Fruit fly (Drosophila melanogaster) whole organism, embryonic: Measurements from ENCODE around the gene EndoGI.

ENCODE experiments used
- Antp ChIP-seq: fragments of 200-800 bp; sonication (Bioruptor generic); optimal IDR thresholded peaks from 3 replicates; lab custom pipeline; 2016; ENCODE audit warnings: missing biosample characterization, missing genetic modification characterization
- CG10654 ChIP-seq: fragments of 200-800 bp; sonication (Bioruptor generic); optimal IDR thresholded peaks from 2 replicates; lab custom pipeline; 2016; ENCODE audit warnings: missing biosample characterization, missing genetic modification characterization
- CG13287 ChIP-seq: fragments of 200-800 bp; sonication (Bioruptor generic); IDR thresholded peaks from 2 replicates; pipeline ENCODE4 v1.3.6; 2022; ENCODE audit warnings: missing biosample characterization, missing genetic modification characterization; ENCODE audit not compliant: partially characterized antibody
- CG15073 ChIP-seq: fragments of 200-800 bp; sonication (Bioruptor generic); optimal IDR thresholded peaks from 2 replicates; lab custom pipeline; 2016; ENCODE audit warnings: missing biosample characterization, missing genetic modification characterization
- CG17829 ChIP-seq: fragments of 200-800 bp; optimal IDR thresholded peaks from 2 replicates; lab custom pipeline; 2019; ENCODE audit warnings: missing biosample characterization, mild to moderate bottlenecking, missing genetic modification characterization, moderate library complexity
- CG3065 ChIP-seq: fragments of 200-800 bp; sonication (Bioruptor generic); optimal IDR thresholded peaks from 2 replicates; lab custom pipeline; 2016; ENCODE audit warnings: missing biosample characterization, missing genetic modification characterization
- CG3407 ChIP-seq: fragments of 200-800 bp; sonication (Bioruptor generic); optimal IDR thresholded peaks from 2 replicates; lab custom pipeline; 2018; ENCODE audit warnings: missing biosample characterization, mild to moderate bottlenecking, missing genetic modification characterization
- CG5953 ChIP-seq: fragments of 200-800 bp; sonication (Bioruptor generic); IDR thresholded peaks from 2 replicates; pipeline ENCODE4 v1.3.6; 2022; ENCODE audit warnings: missing biosample characterization, missing genetic modification characterization
- CG6854 ChIP-seq: fragments of 200-800 bp; sonication (Bioruptor generic); optimal IDR thresholded peaks from 3 replicates; lab custom pipeline; 2017; ENCODE audit warnings: missing biosample characterization, mild to moderate bottlenecking, missing genetic modification characterization
- CG7357 ChIP-seq: fragments of 200-800 bp; sonication (Bioruptor generic); IDR thresholded peaks from 3 replicates; pipeline ENCODE4 v1.3.6; 2022; ENCODE audit warnings: missing biosample characterization, missing genetic modification characterization
- CG7372 ChIP-seq: fragments of 200-800 bp; sonication (Bioruptor generic); IDR thresholded peaks from 2 replicates; pipeline ENCODE4 v1.3.6; 2022; ENCODE audit warnings: missing biosample characterization, missing genetic modification characterization
- CG7928 ChIP-seq: fragments of 200-800 bp; sonication (Bioruptor generic); optimal IDR thresholded peaks from 2 replicates; lab custom pipeline; 2017; ENCODE audit warnings: missing biosample characterization, mild to moderate bottlenecking, missing genetic modification characterization
- CG7963 ChIP-seq: fragments of 200-800 bp; sonication (Bioruptor generic); IDR thresholded peaks from 3 replicates; pipeline ENCODE4 v1.3.6; 2022; ENCODE audit warnings: missing biosample characterization, missing genetic modification characterization; ENCODE audit not compliant: partially characterized antibody
- Dbx ChIP-seq: fragments of 200-800 bp; sonication (Bioruptor generic); IDR thresholded peaks from 3 replicates; pipeline ENCODE4 v1.3.6; 2022; ENCODE audit warnings: missing biosample characterization, missing genetic modification characterization
- Doc3 ChIP-seq: fragments of 200-800 bp; sonication (Bioruptor generic); IDR thresholded peaks from 3 replicates; pipeline ENCODE4 v1.3.6; 2022; ENCODE audit warnings: missing biosample characterization, missing genetic modification characterization; ENCODE audit not compliant: partially characterized antibody
- Drgx ChIP-seq: fragments of 200-800 bp; sonication (Bioruptor generic); IDR thresholded peaks from 2 replicates; pipeline ENCODE4 v1.3.6; 2022; ENCODE audit warnings: missing biosample characterization, missing genetic modification characterization
- Fer1 ChIP-seq: fragments of 200-800 bp; sonication (Bioruptor generic); optimal IDR thresholded peaks from 2 replicates; lab custom pipeline; 2017; ENCODE audit warnings: missing biosample characterization, mild to moderate bottlenecking, missing genetic modification characterization
- HLH54F ChIP-seq: fragments of 200-800 bp; sonication (Bioruptor generic); optimal IDR thresholded peaks from 3 replicates; lab custom pipeline; 2016; ENCODE audit warnings: missing biosample characterization, missing genetic modification characterization
- Lhr ChIP-seq: fragments of 200-800 bp; sonication (Bioruptor generic); optimal IDR thresholded peaks from 3 replicates; lab custom pipeline; 2017; ENCODE audit warnings: mild to moderate bottlenecking, missing biosample characterization, missing genetic modification reagents, missing genetic modification characterization
- MTF-1 ChIP-seq: fragments of 200-800 bp; sonication (Bioruptor generic); optimal IDR thresholded peaks from 2 replicates; lab custom pipeline; 2018; ENCODE audit warnings: missing biosample characterization, mild to moderate bottlenecking, missing genetic modification characterization, borderline replicate concordance
- Mrtf ChIP-seq: fragments of 200-800 bp; sonication (Bioruptor generic); IDR thresholded peaks from 3 replicates; pipeline ENCODE4 v1.3.6; 2022; ENCODE audit warnings: missing biosample characterization, missing genetic modification characterization
- Oaz ChIP-seq: fragments of 200-800 bp; sonication (Bioruptor generic); IDR thresholded peaks from 2 replicates; pipeline ENCODE4 v1.3.6; 2022; ENCODE audit warnings: missing biosample characterization, missing genetic modification characterization
- Rfx ChIP-seq: fragments of 200-800 bp; sonication (Bioruptor generic); IDR thresholded peaks from 2 replicates; pipeline ENCODE4 v1.3.6; 2022; ENCODE audit warnings: missing biosample characterization, missing genetic modification characterization
- ara ChIP-seq: fragments of 200-800 bp; sonication (Bioruptor generic); IDR thresholded peaks from 2 replicates; pipeline ENCODE4 v1.3.6; 2022; ENCODE audit warnings: missing biosample characterization, missing genetic modification characterization
- bcd ChIP-seq: fragments of 200-800 bp; sonication (Bioruptor generic); optimal IDR thresholded peaks from 2 replicates; lab custom pipeline; 2017; ENCODE audit warnings: missing biosample characterization, mild to moderate bottlenecking, missing genetic modification characterization
- bowl ChIP-seq: fragments of 200-800 bp; sonication (Bioruptor generic); IDR thresholded peaks from 2 replicates; pipeline ENCODE4 v1.3.6; 2022; ENCODE audit warnings: missing biosample characterization, missing genetic modification characterization
- caup ChIP-seq: fragments of 200-800 bp; sonication (Bioruptor generic); optimal IDR thresholded peaks from 3 replicates; lab custom pipeline; 2017; ENCODE audit warnings: missing biosample characterization, mild to moderate bottlenecking, missing genetic modification characterization, moderate library complexity; ENCODE audit not compliant: severe bottlenecking
- dan ChIP-seq: fragments of 200-800 bp; sonication (Bioruptor generic); IDR thresholded peaks from 2 replicates; pipeline ENCODE4 v1.3.6; 2022; ENCODE audit warnings: missing biosample characterization, missing genetic modification characterization
- dimm ChIP-seq: fragments of 200-800 bp; sonication (Bioruptor generic); IDR thresholded peaks from 2 replicates; pipeline ENCODE4 v1.3.6; 2022; ENCODE audit warnings: missing biosample characterization, missing genetic modification characterization
- disco-r ChIP-seq: fragments of 200-800 bp; sonication (Bioruptor generic); optimal IDR thresholded peaks from 2 replicates; lab custom pipeline; 2016; ENCODE audit warnings: missing biosample characterization, missing genetic modification characterization
- dysf ChIP-seq: fragments of 200-800 bp; sonication (Bioruptor generic); IDR thresholded peaks from 3 replicates; pipeline ENCODE4 v1.3.6; 2022; ENCODE audit warnings: missing biosample characterization, missing genetic modification characterization
- exex ChIP-seq: fragments of 200-800 bp; sonication (Bioruptor generic); optimal IDR thresholded peaks from 4 replicates; lab custom pipeline; 2018; ENCODE audit warnings: missing biosample characterization, mild to moderate bottlenecking, missing genetic modification characterization, moderate library complexity
- fd3F ChIP-seq: fragments of 200-800 bp; sonication (Bioruptor generic); optimal IDR thresholded peaks from 2 replicates; lab custom pipeline; 2018; ENCODE audit warnings: missing biosample characterization, mild to moderate bottlenecking, missing genetic modification characterization, moderate library complexity
- hth ChIP-seq: fragments of >200 bp; optimal IDR thresholded peaks from 2 replicates; lab custom pipeline; 2017; ENCODE audit warnings: inconsistent platforms
- inv ChIP-seq: fragments of 200-800 bp; sonication (Bioruptor generic); IDR thresholded peaks from 2 replicates; pipeline ENCODE4 v1.3.6; 2022; ENCODE audit warnings: missing biosample characterization, missing genetic modification characterization; ENCODE audit not compliant: partially characterized antibody
- jumu ChIP-seq: fragments of 200-800 bp; sonication (Bioruptor generic); optimal IDR thresholded peaks from 3 replicates; lab custom pipeline; 2016; ENCODE audit warnings: missing biosample characterization, missing genetic modification characterization
- lmd ChIP-seq: fragments of 200-800 bp; sonication (Bioruptor generic); IDR thresholded peaks from 2 replicates; pipeline ENCODE4 v1.3.6; 2022; ENCODE audit warnings: missing biosample characterization, missing genetic modification characterization
- lov ChIP-seq, 2 experiments: fragments of 200-800 bp in 1 of 2; fragments of >200 bp in 1 of 2; sonication (Bioruptor generic) in 1 of 2; IDR thresholded peaks in 1 of 2; optimal IDR thresholded peaks in 1 of 2; 2 replicates in 1 of 2; 3 replicates in 1 of 2; pipeline versions ENCODE4 v1.3.6 to Lab custom; 2017 to 2022; ENCODE audit warnings: missing biosample characterization in 1 of 2, missing genetic modification characterization in 1 of 2
- mirr ChIP-seq: fragments of 200-800 bp; sonication (Bioruptor generic); optimal IDR thresholded peaks from 3 replicates; lab custom pipeline; 2018; ENCODE audit warnings: missing biosample characterization, mild to moderate bottlenecking, missing genetic modification characterization
- odd ChIP-seq: fragments of 200-800 bp; sonication (Bioruptor generic); optimal IDR thresholded peaks from 2 replicates; lab custom pipeline; 2017; ENCODE audit warnings: missing biosample characterization, mild to moderate bottlenecking, missing genetic modification characterization
- pros ChIP-seq: fragments of 200-800 bp; sonication (Bioruptor generic); optimal IDR thresholded peaks from 3 replicates; lab custom pipeline; 2019; ENCODE audit warnings: missing biosample characterization, mild to moderate bottlenecking, missing genetic modification characterization, moderate library complexity
- row ChIP-seq: fragments of 200-800 bp; sonication (Bioruptor generic); IDR thresholded peaks from 3 replicates; pipeline ENCODE4 v1.3.6; 2022; ENCODE audit warnings: missing biosample characterization, missing genetic modification characterization
- run ChIP-seq: fragments of 200-800 bp; sonication (Bioruptor generic); optimal IDR thresholded peaks from 3 replicates; lab custom pipeline; 2018; ENCODE audit warnings: missing biosample characterization, mild to moderate bottlenecking, missing genetic modification characterization
- salm ChIP-seq: fragments of 200-800 bp; sonication (Bioruptor generic); optimal IDR thresholded peaks from 2 replicates; lab custom pipeline; 2018; ENCODE audit warnings: missing biosample characterization, mild to moderate bottlenecking, missing genetic modification characterization
- sens ChIP-seq: fragments of 200-800 bp; sonication (Bioruptor generic); peaks from one replicate; lab custom pipeline; 2016; ENCODE audit warnings: missing biosample characterization, missing genetic modification characterization
- sisA ChIP-seq: fragments of 200-800 bp; sonication (Bioruptor generic); IDR thresholded peaks from 2 replicates; pipeline ENCODE4 v1.3.6; 2022; ENCODE audit warnings: missing biosample characterization, missing genetic modification characterization
- sqz ChIP-seq: fragments of 200-800 bp; sonication (Bioruptor generic); optimal IDR thresholded peaks from 3 replicates; lab custom pipeline; 2018; ENCODE audit warnings: missing biosample characterization, mild to moderate bottlenecking, missing genetic modification characterization
- tll ChIP-seq, 2 experiments: fragments of 200-800 bp in 1 of 2; fragments of >200 bp in 1 of 2; sonication (Bioruptor generic) in 1 of 2; optimal IDR thresholded peaks; 2 replicates each; lab custom pipeline; 2017 to 2019; ENCODE audit warnings: missing biosample characterization in 2 of 2, missing genetic modification characterization in 2 of 2, mild to moderate bottlenecking in 1 of 2, moderate library complexity in 1 of 2
- zfh1 ChIP-seq: fragments of 200-800 bp; sonication (Bioruptor generic); IDR thresholded peaks from 3 replicates; pipeline ENCODE4 v1.3.6; 2022; ENCODE audit warnings: missing biosample characterization, missing genetic modification characterization

Gene EndoGI

dm6 chr2L:16287602-16288392 is 30.3 kb downstream of the EndoGI start, which contains the start of the genes crp and pkaap (continued):
- TF ChIP-seq Dbx: no peak
- no peak for TF ChIP-seq inv (GFP tag; lab: Robert Waterston, UW)
- no peak for TF ChIP-seq Oaz (GFP tag; lab: Robert Waterston, UW)
- no peak for TF ChIP-seq dan
- TF ChIP-seq caup: peak; percentile 87
- TF ChIP-seq Mrtf (GFP tag; lab: Robert Waterston, UW): no peak
- TF ChIP-seq Lhr (GFP tag; lab: Kevin White, UChicago): peak; percentile 91
- TF ChIP-seq jumu (GFP tag; lab: Kevin White, UChicago): peak; percentile 87
- TF ChIP-seq sisA (GFP tag; lab: Robert Waterston, UW): no peak
- no peak for TF ChIP-seq CG5953 (GFP tag; lab: Robert Waterston, UW)
- peak; percentile 23 for TF ChIP-seq pros
- no peak for TF ChIP-seq Rfx (GFP tag; lab: Robert Waterston, UW)
- peak; percentile 97 for TF ChIP-seq sens
- TF ChIP-seq disco-r: peak; percentile 60
- peak; percentile 51; the same call in 1 of the 3 replicates for TF ChIP-seq CG7357 (GFP tag; lab: Robert Waterston, UW)
- TF ChIP-seq CG15073 (GFP tag; lab: Kevin White, UChicago): peak; percentile 13
- TF ChIP-seq CG7928 (GFP tag; lab: Kevin White, UChicago): peak; percentile 35
- peak; percentile 37 for TF ChIP-seq CG6854 (GFP tag; lab: Kevin White, UChicago)
- no peak for TF ChIP-seq zfh1
- no peak for TF ChIP-seq row (GFP tag; lab: Robert Waterston, UW)
- peak; percentile 45 for TF ChIP-seq fd3F (GFP tag; lab: Kevin White, UChicago)
- no peak for TF ChIP-seq Drgx
- TF ChIP-seq HLH54F (GFP tag; lab: Kevin White, UChicago): peak; percentile 89
- no peak for TF ChIP-seq CG7963 (GFP tag; lab: Robert Waterston, UW)
- peak; percentile 69 for TF ChIP-seq CG3407 (GFP tag; lab: Kevin White, UChicago)
- no peak for TF ChIP-seq hth (lab: Kevin White, UChicago)
- TF ChIP-seq Fer1 (GFP tag; lab: Kevin White, UChicago): peak; percentile 54
- TF ChIP-seq salm (tag; lab: Kevin White, UChicago): peak; percentile 40
- no peak for TF ChIP-seq ara (GFP tag; lab: Robert Waterston, UW)
- no peak for TF ChIP-seq lmd (GFP tag; lab: Robert Waterston, UW)
- peak; percentile 19 for TF ChIP-seq odd
- TF ChIP-seq tll (GFP tag; optimal IDR thresholded peaks at IDR 0.05; lab: Kevin White, UChicago): no peak
- peak; percentile 72 for TF ChIP-seq CG3065 (GFP tag; lab: Kevin White, UChicago)
- TF ChIP-seq MTF-1 (GFP tag; lab: Kevin White, UChicago): peak; percentile 82
- peak; percentile 82 for TF ChIP-seq CG10654 (GFP tag; lab: Kevin White, UChicago)
- no peak for TF ChIP-seq sqz
- TF ChIP-seq lov (optimal IDR thresholded peaks at IDR 0.05; lab: Kevin White, UChicago): no peak
- TF ChIP-seq lov (GFP tag; IDR thresholded peaks at IDR 0.05; lab: Robert Waterston, UW): no peak
- no peak for TF ChIP-seq CG7372
- TF ChIP-seq run (tag; lab: Kevin White, UChicago): peak; percentile 25
- peak; percentile 13 for TF ChIP-seq exex (tag; lab: Kevin White, UChicago)
- TF ChIP-seq mirr (GFP tag; lab: Kevin White, UChicago): peak; percentile 75
- TF ChIP-seq dysf (GFP tag; lab: Robert Waterston, UW): no peak
- TF ChIP-seq dimm: no peak
- peak; percentile 69 for TF ChIP-seq bcd (GFP tag; lab: Kevin White, UChicago)
- peak; percentile 94 for TF ChIP-seq Antp (GFP tag; lab: Kevin White, UChicago)
- TF ChIP-seq CG13287 (GFP tag; lab: Robert Waterston, UW): no peak
- no peak for TF ChIP-seq bowl
- TF ChIP-seq Doc3 (GFP tag; lab: Robert Waterston, UW): no peak
- TF ChIP-seq CG17829: peak; percentile 74
